Fruit fly (Drosophila melanogaster) whole organism, embryonic: ENCODE data around the gene CG15408.
A peak's percentile ranks its signal among the peaks of the same experiment; 100 is the strongest.

Experiments used
- Adf1 ChIP-seq: fragments of 200-800 bp; sonication (Bioruptor generic); IDR thresholded peaks from 2 replicates; pipeline ENCODE4 v1.3.6; 2022; ENCODE audit warnings: missing biosample characterization, missing genetic modification characterization
- Atf6 ChIP-seq: fragments of 200-800 bp; sonication (Bioruptor generic); IDR thresholded peaks from 2 replicates; pipeline ENCODE4 v1.3.6; 2022; ENCODE audit warnings: missing biosample characterization, missing genetic modification characterization
- CG10366 ChIP-seq: fragments of 200-800 bp; sonication (Bioruptor generic); IDR thresholded peaks from 2 replicates; pipeline ENCODE4 v1.3.6; 2022; ENCODE audit warnings: missing biosample characterization, missing genetic modification characterization
- CG10543 ChIP-seq: fragments of 200-800 bp; sonication (Bioruptor generic); optimal IDR thresholded peaks from 3 replicates; lab custom pipeline; 2017; ENCODE audit warnings: missing biosample characterization, mild to moderate bottlenecking, missing genetic modification characterization, moderate library complexity
- CG11085 ChIP-seq: fragments of 200-800 bp; sonication (Bioruptor generic); IDR thresholded peaks from 2 replicates; pipeline ENCODE4 v1.3.6; 2022; ENCODE audit warnings: missing biosample characterization, missing genetic modification characterization
- CG11696 ChIP-seq: fragments of 200-800 bp; sonication (Bioruptor generic); IDR thresholded peaks from 2 replicates; pipeline ENCODE4 v1.3.6; 2022; ENCODE audit warnings: missing biosample characterization, missing genetic modification characterization
- CG13894 ChIP-seq: fragments of 200-800 bp; sonication (Bioruptor generic); optimal IDR thresholded peaks from 3 replicates; lab custom pipeline; 2018; ENCODE audit warnings: missing biosample characterization, mild to moderate bottlenecking, missing genetic modification characterization, moderate library complexity
- CG14860 ChIP-seq: fragments of 200-800 bp; sonication (Bioruptor generic); IDR thresholded peaks from 3 replicates; pipeline ENCODE4 v1.3.6; 2022; ENCODE audit warnings: missing biosample characterization, missing genetic modification characterization; ENCODE audit not compliant: partially characterized antibody
- CG15601 ChIP-seq: fragments of 200-800 bp; sonication (Bioruptor generic); optimal IDR thresholded peaks from 3 replicates; lab custom pipeline; 2019; ENCODE audit warnings: missing biosample characterization, mild to moderate bottlenecking, missing genetic modification characterization, moderate library complexity
- CG15696 ChIP-seq: fragments of 200-800 bp; sonication (Bioruptor generic); optimal IDR thresholded peaks from 2 replicates; lab custom pipeline; 2019; ENCODE audit warnings: missing biosample characterization, mild to moderate bottlenecking, missing genetic modification characterization, moderate library complexity
- CG31441 ChIP-seq: fragments of 200-800 bp; sonication (Bioruptor generic); IDR thresholded peaks from 2 replicates; pipeline ENCODE4 v1.3.6; 2022; ENCODE audit warnings: missing biosample characterization, missing genetic modification characterization
- CG3281 ChIP-seq: fragments of 200-800 bp; sonication (Bioruptor generic); optimal IDR thresholded peaks from 3 replicates; lab custom pipeline; 2017; ENCODE audit warnings: missing biosample characterization, mild to moderate bottlenecking, missing genetic modification characterization
- CG4328 ChIP-seq: fragments of 200-800 bp; sonication (Bioruptor generic); optimal IDR thresholded peaks from 3 replicates; lab custom pipeline; 2017; ENCODE audit warnings: missing biosample characterization, missing genetic modification reagents, missing genetic modification characterization
- CG7372 ChIP-seq: fragments of 200-800 bp; sonication (Bioruptor generic); IDR thresholded peaks from 2 replicates; pipeline ENCODE4 v1.3.6; 2022; ENCODE audit warnings: missing biosample characterization, missing genetic modification characterization
- CHES-1-like ChIP-seq: fragments of 200-800 bp; sonication (Bioruptor generic); optimal IDR thresholded peaks from 2 replicates; lab custom pipeline; 2016; ENCODE audit warnings: missing biosample characterization, missing genetic modification characterization
- D19A ChIP-seq: fragments of 200-800 bp; optimal IDR thresholded peaks from 3 replicates; lab custom pipeline; 2019; ENCODE audit warnings: missing biosample characterization, mild to moderate bottlenecking, missing genetic modification characterization, moderate library complexity
- Dad ChIP-seq: fragments of 200-800 bp; sonication (Bioruptor generic); optimal IDR thresholded peaks from 3 replicates; lab custom pipeline; 2016; ENCODE audit warnings: missing biosample characterization, missing genetic modification characterization
- Doc2 ChIP-seq: fragments of 200-800 bp; sonication (Bioruptor generic); IDR thresholded peaks from 2 replicates; pipeline ENCODE4 v1.3.6; 2022; ENCODE audit warnings: missing biosample characterization, missing genetic modification characterization
- HmgZ ChIP-seq: fragments of 200-800 bp; sonication (Bioruptor generic); optimal IDR thresholded peaks from 2 replicates; lab custom pipeline; 2018; ENCODE audit warnings: missing biosample characterization, mild to moderate bottlenecking, missing genetic modification characterization
- Hr51 ChIP-seq, 2 experiments: fragments of 200-800 bp; sonication (Bioruptor generic); optimal IDR thresholded peaks; 2 replicates in 1 of 2; 3 replicates in 1 of 2; lab custom pipeline; 2016 to 2018; ENCODE audit warnings: missing biosample characterization in 2 of 2, missing genetic modification characterization in 2 of 2, mild to moderate bottlenecking in 1 of 2, moderate library complexity in 1 of 2
- Lhr ChIP-seq: fragments of 200-800 bp; sonication (Bioruptor generic); optimal IDR thresholded peaks from 3 replicates; lab custom pipeline; 2017; ENCODE audit warnings: mild to moderate bottlenecking, missing biosample characterization, missing genetic modification reagents, missing genetic modification characterization
- Meics ChIP-seq: fragments of 200-800 bp; sonication (Bioruptor generic); optimal IDR thresholded peaks from 2 replicates; lab custom pipeline; 2017; ENCODE audit warnings: missing biosample characterization, mild to moderate bottlenecking, missing genetic modification characterization
- NFAT ChIP-seq: fragments of 200-800 bp; sonication (Bioruptor generic); IDR thresholded peaks from 2 replicates; pipeline ENCODE4 v1.3.6; 2022; ENCODE audit warnings: missing biosample characterization, missing genetic modification characterization
- Scr ChIP-seq: fragments of 200-800 bp; sonication (Bioruptor generic); IDR thresholded peaks from 2 replicates; pipeline ENCODE4 v1.3.6; 2022; ENCODE audit warnings: missing biosample characterization, missing genetic modification characterization; ENCODE audit not compliant: partially characterized antibody
- amos ChIP-seq: fragments of 200-800 bp; sonication (Bioruptor generic); IDR thresholded peaks from 2 replicates; pipeline ENCODE4 v1.3.6; 2022; ENCODE audit warnings: missing biosample characterization, missing genetic modification characterization; ENCODE audit not compliant: partially characterized antibody
- ase ChIP-seq: fragments of 200-800 bp; sonication (Bioruptor generic); IDR thresholded peaks from 3 replicates; pipeline ENCODE4 v1.3.6; 2022; ENCODE audit warnings: missing biosample characterization, missing genetic modification characterization
- ash1 ChIP-seq: fragments of 200-800 bp; sonication (Bioruptor generic); optimal IDR thresholded peaks from 2 replicates; lab custom pipeline; 2018; ENCODE audit warnings: missing biosample characterization, mild to moderate bottlenecking, missing genetic modification characterization
- cato ChIP-seq: fragments of 200-800 bp; sonication (Bioruptor generic); optimal IDR thresholded peaks from 2 replicates; lab custom pipeline; 2016; ENCODE audit warnings: missing biosample characterization, missing genetic modification characterization, borderline replicate concordance
- caup ChIP-seq: fragments of 200-800 bp; sonication (Bioruptor generic); optimal IDR thresholded peaks from 3 replicates; lab custom pipeline; 2017; ENCODE audit warnings: missing biosample characterization, mild to moderate bottlenecking, missing genetic modification characterization, moderate library complexity; ENCODE audit not compliant: severe bottlenecking
- chinmo ChIP-seq: fragments of 200-800 bp; sonication (Bioruptor generic); IDR thresholded peaks from 4 replicates; pipeline ENCODE4 v1.3.6; 2022; ENCODE audit warnings: missing biosample characterization, missing genetic modification characterization; ENCODE audit not compliant: partially characterized antibody
- cwo ChIP-seq: fragments of 200-800 bp; sonication (Bioruptor generic); optimal IDR thresholded peaks from 3 replicates; lab custom pipeline; 2017; ENCODE audit warnings: missing biosample characterization, missing genetic modification characterization, mild to moderate bottlenecking, moderate library complexity, missing genetic modification reagents
- dm ChIP-seq: fragments of 200-800 bp; sonication (Bioruptor generic); optimal IDR thresholded peaks from 3 replicates; lab custom pipeline; 2016; ENCODE audit warnings: missing biosample characterization, missing genetic modification characterization
- exex ChIP-seq: fragments of 200-800 bp; sonication (Bioruptor generic); optimal IDR thresholded peaks from 4 replicates; lab custom pipeline; 2018; ENCODE audit warnings: missing biosample characterization, mild to moderate bottlenecking, missing genetic modification characterization, moderate library complexity
- grau ChIP-seq: fragments of 200-800 bp; optimal IDR thresholded peaks from 3 replicates; lab custom pipeline; 2019; ENCODE audit warnings: missing biosample characterization, mild to moderate bottlenecking, missing genetic modification characterization, moderate library complexity
- grn ChIP-seq: fragments of 200-800 bp; sonication (Bioruptor generic); optimal IDR thresholded peaks from 3 replicates; lab custom pipeline; 2017; ENCODE audit warnings: missing biosample characterization, missing genetic modification characterization
- gro ChIP-seq: fragments of 200-800 bp; sonication (Bioruptor generic); optimal IDR thresholded peaks from 2 replicates; lab custom pipeline; 2016; ENCODE audit warnings: missing biosample characterization, missing genetic modification characterization
- ham ChIP-seq: fragments of 200-800 bp; sonication (Bioruptor generic); IDR thresholded peaks from 2 replicates; pipeline ENCODE4 v1.3.6; 2022; ENCODE audit warnings: missing biosample characterization, missing genetic modification characterization
- lmd ChIP-seq: fragments of 200-800 bp; sonication (Bioruptor generic); IDR thresholded peaks from 2 replicates; pipeline ENCODE4 v1.3.6; 2022; ENCODE audit warnings: missing biosample characterization, missing genetic modification characterization
- lov ChIP-seq, 2 experiments: fragments of 200-800 bp in 1 of 2; fragments of >200 bp in 1 of 2; sonication (Bioruptor generic) in 1 of 2; IDR thresholded peaks in 1 of 2; optimal IDR thresholded peaks in 1 of 2; 2 replicates in 1 of 2; 3 replicates in 1 of 2; pipeline versions ENCODE4 v1.3.6 to Lab custom; 2017 to 2022; ENCODE audit warnings: missing biosample characterization in 1 of 2, missing genetic modification characterization in 1 of 2
- mam ChIP-seq: fragments of 200-800 bp; sonication (Bioruptor generic); optimal IDR thresholded peaks from 3 replicates; lab custom pipeline; 2016; ENCODE audit warnings: missing biosample characterization, missing genetic modification characterization
- phol ChIP-seq: fragments of 200-800 bp; sonication (Bioruptor generic); optimal IDR thresholded peaks from 3 replicates; lab custom pipeline; 2018; ENCODE audit warnings: missing biosample characterization, mild to moderate bottlenecking, missing genetic modification characterization, moderate library complexity
- pita ChIP-seq: fragments of 200-800 bp; sonication (Bioruptor generic); optimal IDR thresholded peaks from 2 replicates; lab custom pipeline; 2017; ENCODE audit warnings: missing biosample characterization, mild to moderate bottlenecking, missing genetic modification characterization
- pnt ChIP-seq: fragments of 200-800 bp; sonication (Bioruptor generic); optimal IDR thresholded peaks from 3 replicates; lab custom pipeline; 2016; ENCODE audit warnings: missing biosample characterization, missing genetic modification characterization
- rib ChIP-seq: fragments of 200-800 bp; sonication (Bioruptor generic); IDR thresholded peaks from 2 replicates; pipeline ENCODE4 v1.3.6; 2022; ENCODE audit warnings: missing biosample characterization, missing genetic modification characterization
- slbo ChIP-seq: fragments of 200-800 bp; sonication (Bioruptor generic); IDR thresholded peaks from 2 replicates; pipeline ENCODE4 v1.3.6; 2022; ENCODE audit warnings: missing biosample characterization, missing genetic modification characterization
- sug ChIP-seq: fragments of 200-800 bp; optimal IDR thresholded peaks from 2 replicates; lab custom pipeline; 2019; ENCODE audit warnings: missing biosample characterization, mild to moderate bottlenecking, missing genetic modification characterization, moderate library complexity
- tna ChIP-seq: fragments of 200-800 bp; sonication (Bioruptor generic); IDR thresholded peaks from 2 replicates; pipeline ENCODE4 v1.3.6; 2022; ENCODE audit warnings: missing biosample characterization, missing genetic modification characterization; ENCODE audit not compliant: partially characterized antibody
- toy ChIP-seq: fragments of 200-800 bp; sonication (Bioruptor generic); IDR thresholded peaks from 2 replicates; pipeline ENCODE4 v1.3.6; 2022; ENCODE audit warnings: missing biosample characterization, missing genetic modification characterization
- tx ChIP-seq: fragments of 200-800 bp; sonication (Bioruptor generic); optimal IDR thresholded peaks from 2 replicates; lab custom pipeline; 2016; ENCODE audit warnings: missing biosample characterization, missing genetic modification characterization

The CG15408 gene

dm6 chr2L:3366043-3366679 lies 33.5 kb downstream of the CG15408 start:
- peak; percentile 11 for TF ChIP-seq CG3281 (GFP tag; lab: Kevin White, UChicago)
- TF ChIP-seq ham, result no peak
- no peak for TF ChIP-seq CHES-1-like (GFP tag; lab: Kevin White, UChicago)
- TF ChIP-seq CG11696 (GFP tag; lab: Robert Waterston, UW), result no peak
- TF ChIP-seq grau (tag; lab: Kevin White, UChicago), result no peak
- TF ChIP-seq Adf1, result peak; percentile 21; the same call in 1 of the 2 replicates
- TF ChIP-seq CG13894, result no peak
- no peak for TF ChIP-seq CG15696 (tag; lab: Kevin White, UChicago)
- TF ChIP-seq cwo (GFP tag; lab: Kevin White, UChicago), result peak; percentile 61
- TF ChIP-seq amos (GFP tag; lab: Robert Waterston, UW), result no peak
- no peak for TF ChIP-seq pnt
- no peak for TF ChIP-seq Doc2 (GFP tag; lab: Robert Waterston, UW)
- peak; percentile 24 for TF ChIP-seq HmgZ
- no peak for TF ChIP-seq CG11085 (GFP tag; lab: Robert Waterston, UW)
- TF ChIP-seq Lhr (GFP tag; lab: Kevin White, UChicago), result no peak
- TF ChIP-seq NFAT (GFP tag; lab: Robert Waterston, UW), result no peak
- TF ChIP-seq gro (GFP tag; lab: Kevin White, UChicago), result peak; percentile 43
- TF ChIP-seq Hr51 (GFP tag; optimal IDR thresholded peaks at IDR 0.05; lab: Kevin White, UChicago), result no peak
- no peak for TF ChIP-seq dm
- TF ChIP-seq CG10366 (GFP tag; lab: Robert Waterston, UW), result no peak
- TF ChIP-seq grn (GFP tag; lab: Kevin White, UChicago), result peak; percentile 99
- no peak for TF ChIP-seq lmd (GFP tag; lab: Robert Waterston, UW)
- TF ChIP-seq lov (optimal IDR thresholded peaks at IDR 0.05; lab: Kevin White, UChicago), result no peak
- no peak for TF ChIP-seq lov (GFP tag; IDR thresholded peaks at IDR 0.05; lab: Robert Waterston, UW)
- no peak for TF ChIP-seq Dad (GFP tag; lab: Kevin White, UChicago)
- TF ChIP-seq pita (GFP tag; lab: Kevin White, UChicago), result no peak
- peak; percentile 96 for TF ChIP-seq sug (tag; lab: Kevin White, UChicago)
- no peak for TF ChIP-seq cato (GFP tag; lab: Kevin White, UChicago)
- TF ChIP-seq Meics (GFP tag; lab: Kevin White, UChicago), result no peak
- TF ChIP-seq Atf6 (GFP tag; lab: Robert Waterston, UW), result no peak
- peak; percentile 98 for TF ChIP-seq exex (tag; lab: Kevin White, UChicago)
- no peak for TF ChIP-seq CG7372 (GFP tag; lab: Robert Waterston, UW)
- peak; percentile 78; the same call in 1 of the 4 replicates for TF ChIP-seq chinmo (GFP tag; lab: Robert Waterston, UW)
- peak; percentile 38 for TF ChIP-seq CG10543 (GFP tag; lab: Kevin White, UChicago)
- TF ChIP-seq slbo (GFP tag; lab: Robert Waterston, UW), result no peak
- no peak for TF ChIP-seq mam (GFP tag; lab: Kevin White, UChicago)
- TF ChIP-seq tna (GFP tag; lab: Robert Waterston, UW), result no peak
- TF ChIP-seq ash1 (GFP tag; lab: Kevin White, UChicago), result no peak
- no peak for TF ChIP-seq toy (GFP tag; lab: Robert Waterston, UW)
- TF ChIP-seq rib, result peak; percentile 64; the same call in 1 of the 2 replicates
- TF ChIP-seq CG4328 (GFP tag; lab: Kevin White, UChicago), result no peak
- TF ChIP-seq caup (GFP tag; lab: Kevin White, UChicago), result no peak
- no peak for TF ChIP-seq Scr (GFP tag; lab: Robert Waterston, UW)
- TF ChIP-seq ase (GFP tag; lab: Robert Waterston, UW), result no peak
- no peak for TF ChIP-seq CG31441
- TF ChIP-seq tx (GFP tag; lab: Kevin White, UChicago), result no peak
- TF ChIP-seq phol (tag; lab: Kevin White, UChicago), result no peak
- TF ChIP-seq CG14860 (GFP tag; lab: Robert Waterston, UW), result no peak
- no peak for TF ChIP-seq CG15601
- no peak for TF ChIP-seq D19A
